Worm (Caenorhabditis elegans) whole organism, young adult: Measurements from ENCODE around the gene vab-7.

Experiments
- C17E4.6 ChIP-seq: fragments of 200-800 bp; sonication (Bioruptor generic); IDR thresholded peaks from 2 replicates; pipeline ENCODE4 v1.3.6; 2022; ENCODE audit warnings: missing genetic modification reagents, missing genetic modification characterization, missing compliant biosample characterization
- D2030.7 ChIP-seq: fragments of 200-800 bp; sonication (Bioruptor generic); IDR thresholded peaks from 2 replicates; pipeline ENCODE4 v1.3.6; 2022; ENCODE audit warnings: missing genetic modification reagents, missing genetic modification characterization, missing compliant biosample characterization
- K12H6.12 ChIP-seq: fragments of 200-800 bp; sonication (Bioruptor generic); optimal IDR thresholded peaks from 2 replicates; lab custom pipeline; 2018; ENCODE audit warnings: mild to moderate bottlenecking, missing genetic modification characterization, missing compliant biosample characterization
- Y67H2A.10 ChIP-seq: fragments of 200-800 bp; sonication (Bioruptor generic); conservative IDR thresholded peaks from 2 replicates; pipeline ENCODE4 v1.3.6; 2022; ENCODE audit warnings: missing genetic modification reagents, missing genetic modification characterization, missing compliant biosample characterization
- athp-1 ChIP-seq: sonication (generic microtip); optimal IDR thresholded peaks from 2 replicates; lab custom pipeline; 2017; ENCODE audit warnings: mild to moderate bottlenecking, missing genetic modification characterization, missing compliant biosample characterization
- cebp-2 ChIP-seq: fragments of 200-800 bp; sonication (Bioruptor generic); IDR thresholded peaks from 2 replicates; pipeline ENCODE4 v1.3.6; 2022; ENCODE audit warnings: missing genetic modification characterization, missing compliant biosample characterization
- let-526 ChIP-seq: fragments of 200-800 bp; sonication (Bioruptor generic); IDR thresholded peaks from 2 replicates; pipeline ENCODE4 v1.3.6; 2022; ENCODE audit warnings: missing genetic modification reagents, missing genetic modification characterization, missing compliant biosample characterization
- madf-10 ChIP-seq: sonication (generic microtip); optimal IDR thresholded peaks from 2 replicates; lab custom pipeline; 2016; ENCODE audit warnings: mild to moderate bottlenecking, missing genetic modification characterization, missing compliant biosample characterization
- nhr-27 ChIP-seq: fragments of 200-800 bp; sonication (Bioruptor generic); optimal IDR thresholded peaks from 2 replicates; lab custom pipeline; 2018; ENCODE audit warnings: mild to moderate bottlenecking, missing genetic modification characterization, moderate library complexity, missing compliant biosample characterization
- pha-4 ChIP-seq: fragments of 150-350 bp; sonication (generic microtip); optimal IDR thresholded peaks from 2 replicates; lab custom pipeline; 2014; ENCODE audit warnings: missing biosample characterization, missing genetic modification reagents, missing genetic modification characterization
- repo-1 ChIP-seq: sonication (generic microtip); optimal IDR thresholded peaks from 2 replicates; lab custom pipeline; 2017; ENCODE audit warnings: mild to moderate bottlenecking, missing genetic modification characterization, missing compliant biosample characterization
- snpc-4 ChIP-seq, 5 experiments: fragments of 150-350 bp in 1 of 5; sonication (generic microtip) in 4 of 5; optimal IDR thresholded peaks; 2 replicates each; lab custom pipeline; 2014 to 2018; ENCODE audit warnings: missing genetic modification characterization in 5 of 5, missing biosample characterization in 3 of 5, antibody characterized with exemption in 2 of 5, mild to moderate bottlenecking in 2 of 5, missing compliant biosample characterization in 2 of 5, missing genotype in 2 of 5, moderate library complexity in 2 of 5, missing genetic modification reagents in 1 of 5
- unc-130 ChIP-seq: sonication (generic microtip); optimal IDR thresholded peaks from 2 replicates; lab custom pipeline; 2016; ENCODE audit warnings: missing genetic modification reagents, missing genetic modification characterization, missing compliant biosample characterization
- unc-62 ChIP-seq: fragments of 150-350 bp; optimal IDR thresholded peaks from 2 replicates; lab custom pipeline; 2014; ENCODE audit warnings: missing biosample characterization, missing genetic modification reagents, missing genetic modification characterization

- no peak for TF ChIP-seq unc-130 (GFP tag; lab: Kevin White, UChicago)
- no peak for TF ChIP-seq let-526
- TF ChIP-seq Y67H2A.10: no peak
- TF ChIP-seq unc-62: no peak
- TF ChIP-seq cebp-2: no peak
- TF ChIP-seq C17E4.6 (GFP tag; lab: Robert Waterston, UW): no peak
- TF ChIP-seq snpc-4 (GFP tag; optimal IDR thresholded peaks at IDR 0.05; lab: Kevin White, UChicago): no peak
- no peak for TF ChIP-seq snpc-4 (tag; optimal IDR thresholded peaks at IDR 0.05; lab: Kevin White, UChicago)
- no peak for TF ChIP-seq D2030.7
- TF ChIP-seq repo-1 (tag; lab: Kevin White, UChicago): no peak
- TF ChIP-seq pha-4: no peak
- TF ChIP-seq madf-10: no peak
- no peak for TF ChIP-seq nhr-27 (tag; lab: Kevin White, UChicago)
- TF ChIP-seq athp-1 (tag; lab: Kevin White, UChicago): no peak
- TF ChIP-seq K12H6.12 (tag; lab: Kevin White, UChicago): no peak
Observed at ce11 chrIII:10906325-10906724, 13.8 kb upstream of the vab-7 start.
